Fruit fly (Drosophila melanogaster) whole organism, pupa: ENCODE measurements around the gene Doc2.

ENCODE experiments used
- CG10348 ChIP-seq: fragments of 200-800 bp; sonication (Bioruptor generic); IDR thresholded peaks from 2 replicates; pipeline ENCODE4 v1.3.6; 2022; ENCODE audit warnings: missing biosample characterization, missing genetic modification characterization
- CG14655 ChIP-seq: fragments of 200-800 bp; sonication (Bioruptor generic); optimal IDR thresholded peaks from 3 replicates; lab custom pipeline; 2017; ENCODE audit warnings: mild to moderate bottlenecking, missing biosample characterization, missing genetic modification reagents, missing genetic modification characterization
- CG15710 ChIP-seq: fragments of 200-800 bp; sonication (Bioruptor generic); optimal IDR thresholded peaks from 2 replicates; lab custom pipeline; 2018; ENCODE audit warnings: missing biosample characterization, mild to moderate bottlenecking, missing genetic modification characterization, moderate library complexity
- CG4496 ChIP-seq: fragments of 200-800 bp; sonication (Bioruptor generic); IDR thresholded peaks from 3 replicates; pipeline ENCODE4 v1.3.6; 2022; ENCODE audit warnings: missing biosample characterization, missing genetic modification characterization
- CG9948 ChIP-seq: fragments of 200-800 bp; sonication (Bioruptor generic); optimal IDR thresholded peaks from 2 replicates; lab custom pipeline; 2018; ENCODE audit warnings: missing biosample characterization, mild to moderate bottlenecking, missing genetic modification characterization, moderate library complexity
- EcR ChIP-seq: fragments of 200-800 bp; sonication (Bioruptor generic); optimal IDR thresholded peaks from 3 replicates; lab custom pipeline; 2019; ENCODE audit warnings: missing biosample characterization, missing genetic modification characterization, mild to moderate bottlenecking, moderate library complexity, missing genetic modification reagents
- rn ChIP-seq: fragments of 200-800 bp; sonication (Bioruptor generic); IDR thresholded peaks from 2 replicates; pipeline ENCODE4 v1.3.6; 2022; ENCODE audit warnings: missing biosample characterization, missing genetic modification characterization

DNA sequence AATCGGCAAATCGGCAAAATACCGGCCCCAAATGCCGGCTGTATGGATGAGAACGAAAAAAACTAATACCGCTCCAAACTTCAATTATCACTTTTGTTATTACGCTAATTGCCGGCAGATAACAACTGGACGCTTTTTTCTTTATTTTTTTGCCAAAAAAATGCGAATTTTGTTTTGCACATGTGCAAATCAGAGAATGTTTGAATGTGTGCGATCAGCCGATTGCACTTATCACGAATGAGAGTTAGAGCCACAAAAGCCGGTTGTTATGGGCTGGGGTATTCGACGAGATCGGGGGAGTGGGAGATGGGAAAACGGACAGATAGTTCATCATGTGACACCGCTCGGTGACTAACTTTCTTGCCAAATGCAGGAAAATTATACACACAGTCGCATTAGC, 44.6 kb upstream of the Doc2 start:
- TF ChIP-seq CG9948 (tag; lab: Kevin White, UChicago) = no peak
- no peak for TF ChIP-seq CG4496 (GFP tag; lab: Robert Waterston, UW)
- no peak for TF ChIP-seq rn (GFP tag; lab: Robert Waterston, UW)
- no peak for TF ChIP-seq EcR
- no peak for TF ChIP-seq CG14655 (GFP tag; lab: Kevin White, UChicago)
- TF ChIP-seq CG15710 (tag; lab: Kevin White, UChicago) = no peak
- no peak for TF ChIP-seq CG10348
